Worm (Caenorhabditis elegans): ENCODE data around the gene spe-10.

ce11 chrV:10355773-10356335 is 28.2 kb upstream of the spe-10 start, which contains the start of gene sluh-7:
- no peak for TF ChIP-seq ama-1 (optimal IDR thresholded peaks at IDR 0.05)
- no peak for TF ChIP-seq B0310.2 (tag; optimal IDR thresholded peaks at IDR 0.05)
- peak; percentile 43 for TF ChIP-seq F13C5.2 (tag; optimal IDR thresholded peaks at IDR 0.05)
- TF ChIP-seq pes-1 (GFP tag; IDR thresholded peaks at IDR 0.05): no peak; the same call in 1 of the 2 replicates
